Worm (Caenorhabditis elegans): ENCODE results near the gene pezo-1.
"Not testable (repeated sequence)": the region's sequence is repeated elsewhere in the genome, so short reads cannot be mapped to it uniquely, and the experiment has no call there.

pezo-1 gene

DNA sequence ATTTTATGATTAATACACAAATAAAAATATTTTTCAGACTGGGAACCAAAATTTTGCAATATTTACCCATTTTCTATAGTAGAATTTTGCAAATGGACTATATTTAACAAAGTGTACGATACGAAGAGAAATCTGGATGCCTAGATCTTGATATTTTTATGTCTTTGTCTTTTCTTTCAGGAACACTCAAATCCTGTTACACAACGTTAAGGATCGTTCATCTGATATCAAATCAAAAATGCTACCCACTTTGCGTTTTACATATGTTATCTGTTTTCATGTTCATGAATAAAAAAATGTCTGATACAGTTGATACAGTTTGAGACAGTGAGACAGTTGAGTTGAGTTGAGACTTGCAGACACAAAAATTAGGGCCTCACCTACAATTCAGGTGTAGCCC is 70.0 kb downstream of the pezo-1 start, which contains the start of gene F49C12.1:
Gene F49C12.1 (minus strand): TSS at position 70 of the 400 bp plus-strand sequence.
- TF ChIP-seq T22C8.4 (GFP tag; IDR thresholded peaks at IDR 0.05) = no peak
- no peak for TF ChIP-seq tab-1 (GFP tag; IDR thresholded peaks at IDR 0.05)
- TF ChIP-seq ztf-29 (GFP tag; IDR thresholded peaks at IDR 0.05) = no peak
- no peak for TF ChIP-seq ref-1 (GFP tag; conservative IDR thresholded peaks at IDR 0.05)
- no peak for TF ChIP-seq flt-1 (GFP tag; IDR thresholded peaks at IDR 0.05)
- TF ChIP-seq med-1 (GFP tag; optimal IDR thresholded peaks at IDR 0.05; ENCODE audit: insufficient read depth) = no peak
- TF ChIP-seq ztf-23 (GFP tag; IDR thresholded peaks at IDR 0.05) = no peak
- TF ChIP-seq cog-1 (tag; optimal IDR thresholded peaks at IDR 0.05) = no peak
- no peak for TF ChIP-seq klf-2 (GFP tag; conservative IDR thresholded peaks at IDR 0.05)

DNA sequence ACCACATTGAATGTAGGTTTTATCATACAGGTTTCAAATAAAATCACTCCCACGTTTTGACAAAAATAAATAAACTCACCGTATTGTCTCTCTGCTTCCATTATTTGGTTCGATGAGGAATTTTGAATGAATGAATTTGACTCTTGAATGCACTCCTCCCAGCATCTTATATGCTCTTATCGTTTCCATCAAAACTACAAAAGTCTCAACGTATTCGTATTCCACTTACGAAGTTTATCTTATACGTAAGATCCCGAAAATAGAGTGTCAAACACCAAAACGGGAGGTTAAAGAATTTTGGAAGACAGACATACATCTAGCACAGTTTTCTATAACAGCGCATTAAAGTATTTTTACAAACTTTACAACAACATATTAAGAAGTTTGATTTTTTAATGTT is 72.5 kb downstream of the pezo-1 start, which contains the start of gene nhr-264:
Gene nhr-264 (minus strand): TSS at position 101 of the 400 bp plus-strand sequence.
- TF ChIP-seq ztf-29 (GFP tag; IDR thresholded peaks at IDR 0.05); ztf-23 (GFP tag; IDR thresholded peaks at IDR 0.05); cog-1 (tag; optimal IDR thresholded peaks at IDR 0.05): not testable (repeated sequence)
